Fruit fly (Drosophila melanogaster): ENCODE results near the gene Tmem214.

DNA sequence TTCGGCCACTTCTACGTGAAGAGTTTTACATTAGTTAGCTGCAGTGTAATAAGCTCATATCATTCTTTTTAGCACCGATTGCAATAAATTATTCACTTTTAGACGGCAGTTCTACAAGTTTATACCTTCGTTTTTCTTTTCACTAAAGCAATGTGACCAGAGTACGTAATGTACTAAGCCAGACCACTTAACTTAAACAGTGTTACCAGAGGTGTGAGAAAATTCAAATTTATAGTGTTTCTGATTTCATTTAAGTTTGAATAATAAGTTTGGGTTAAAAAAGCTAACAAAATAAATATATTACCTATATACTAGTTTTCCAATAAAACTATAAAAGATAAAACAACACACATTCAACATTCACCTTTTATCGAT is 2.1 kb downstream of the Tmem214 start:
- TF ChIP-seq Sin3A (optimal IDR thresholded peaks at IDR 0.05) (no peak), h (optimal IDR thresholded peaks at IDR 0.05) (no peak), psq (optimal IDR thresholded peaks at IDR 0.05) (no peak), insv (optimal IDR thresholded peaks at IDR 0.05) (no peak)
